Worm (Caenorhabditis elegans) whole organism, L4 larva: Measurements from ENCODE around the gene sdha-1.

Source experiments
- F26F4.8 ChIP-seq: fragments of 200-800 bp; sonication (Bioruptor generic); conservative IDR thresholded peaks from 2 replicates; pipeline ENCODE4 v1.3.6; 2022; ENCODE audit warnings: missing genetic modification characterization, missing compliant biosample characterization
- ZK337.2 ChIP-seq: fragments of 200-800 bp; sonication (Bioruptor generic); IDR thresholded peaks from 2 replicates; pipeline ENCODE4 v1.3.6; 2022; ENCODE audit warnings: missing genetic modification reagents, missing genetic modification characterization, missing compliant biosample characterization
- aha-1 ChIP-seq: fragments of 150-350 bp; peaks from one replicate; lab custom pipeline; 2014; ENCODE audit warnings: missing biosample characterization, missing genetic modification characterization
- ama-1 ChIP-seq: fragments of 150-350 bp; optimal IDR thresholded peaks from 2 replicates; lab custom pipeline; 2014; ENCODE audit warnings: inconsistent platforms, mixed read lengths
- attf-4 ChIP-seq: sonication (generic microtip); optimal IDR thresholded peaks from 3 replicates; lab custom pipeline; 2017; ENCODE audit warnings: missing biosample characterization, missing genetic modification characterization
- ceh-44 ChIP-seq: fragments of 200-800 bp; sonication (Bioruptor generic); IDR thresholded peaks from 2 replicates; pipeline ENCODE4 v1.3.6; 2022; ENCODE audit warnings: missing genetic modification reagents, missing genetic modification characterization, missing compliant biosample characterization
- ces-1 ChIP-seq: fragments of 150-350 bp; sonication (generic microtip); optimal IDR thresholded peaks from 4 replicates; lab custom pipeline; 2014; ENCODE audit warnings: missing biosample characterization, missing genetic modification reagents, missing genetic modification characterization
- cey-2 ChIP-seq: sonication (generic microtip); optimal IDR thresholded peaks from 3 replicates; lab custom pipeline; 2017; ENCODE audit warnings: missing genetic modification characterization, mild to moderate bottlenecking, missing compliant biosample characterization, antibody characterized with exemption, borderline replicate concordance; ENCODE audit not compliant: insufficient read depth
- ctbp-1 ChIP-seq: fragments of 200-800 bp; sonication (Bioruptor generic); IDR thresholded peaks from 2 replicates; pipeline ENCODE4 v1.3.6; 2022; ENCODE audit warnings: missing genetic modification reagents, missing genetic modification characterization, missing compliant biosample characterization
- daf-12 ChIP-seq: fragments of 150-350 bp; optimal IDR thresholded peaks from 2 replicates; lab custom pipeline; 2014; ENCODE audit warnings: missing biosample characterization, missing genetic modification reagents, missing genetic modification characterization
- duxl-1 ChIP-seq: sonication (generic microtip); optimal IDR thresholded peaks from 2 replicates; lab custom pipeline; 2016; ENCODE audit warnings: mild to moderate bottlenecking, missing genetic modification characterization, moderate library complexity, missing compliant biosample characterization; ENCODE audit not compliant: poor library complexity
- dve-1 ChIP-seq: sonication (generic microtip); optimal IDR thresholded peaks from 2 replicates; lab custom pipeline; 2017; ENCODE audit warnings: antibody characterized with exemption, mild to moderate bottlenecking, missing genetic modification characterization, missing compliant biosample characterization; ENCODE audit not compliant: insufficient read depth
- egl-27 ChIP-seq: sonication (generic microtip); optimal IDR thresholded peaks from 3 replicates; lab custom pipeline; 2017; ENCODE audit warnings: missing biosample characterization, missing genetic modification reagents, missing genetic modification characterization
- hlh-11 ChIP-seq: fragments of 200-800 bp; sonication (Bioruptor generic); optimal IDR thresholded peaks from 2 replicates; lab custom pipeline; 2018; ENCODE audit warnings: mild to moderate bottlenecking, missing genetic modification characterization, missing compliant biosample characterization
- jun-1 ChIP-seq: fragments of 150-350 bp; optimal IDR thresholded peaks from 2 replicates; lab custom pipeline; 2014; ENCODE audit warnings: missing biosample characterization, missing genetic modification reagents, missing genetic modification characterization
- lin-1 ChIP-seq: fragments of 200-800 bp; sonication (Bioruptor generic); IDR thresholded peaks from 2 replicates; pipeline ENCODE4 v1.3.6; 2022; ENCODE audit warnings: missing genetic modification reagents, missing genetic modification characterization, missing compliant biosample characterization
- lin-39 ChIP-seq: fragments of 150-350 bp; optimal IDR thresholded peaks from 2 replicates; lab custom pipeline; 2014; ENCODE audit warnings: missing biosample characterization, missing genetic modification reagents, missing genetic modification characterization
- lir-3 ChIP-seq: sonication (generic microtip); optimal IDR thresholded peaks from 2 replicates; lab custom pipeline; 2016; ENCODE audit warnings: mild to moderate bottlenecking, missing genetic modification characterization, missing compliant biosample characterization
- mdl-1 ChIP-seq, 2 experiments: fragments of 150-350 bp in 1 of 2; sonication (generic microtip) in 1 of 2; optimal IDR thresholded peaks; 2 replicates each; lab custom pipeline; 2014 to 2017; ENCODE audit warnings: missing biosample characterization in 2 of 2, missing genetic modification characterization in 2 of 2
- mep-1 ChIP-seq: fragments of 150-350 bp; sonication (generic microtip); optimal IDR thresholded peaks from 3 replicates; lab custom pipeline; 2014; ENCODE audit warnings: missing biosample characterization, missing genetic modification characterization
- mes-2 ChIP-seq: sonication (generic microtip); optimal IDR thresholded peaks from 2 replicates; lab custom pipeline; 2016; ENCODE audit warnings: missing genotype, mild to moderate bottlenecking, missing genetic modification characterization, missing compliant biosample characterization; ENCODE audit not compliant: poor library complexity, severe bottlenecking
- nhr-11 ChIP-seq: fragments of 150-350 bp; optimal IDR thresholded peaks from 2 replicates; lab custom pipeline; 2014; ENCODE audit warnings: missing biosample characterization, missing genetic modification characterization
- nhr-41 ChIP-seq: fragments of 200-800 bp; sonication (Bioruptor generic); IDR thresholded peaks from 2 replicates; pipeline ENCODE4 v1.3.6; 2022; ENCODE audit warnings: missing genetic modification reagents, missing genetic modification characterization, missing compliant biosample characterization
- nhr-77 ChIP-seq: fragments of 150-350 bp; optimal IDR thresholded peaks from 2 replicates; lab custom pipeline; 2014; ENCODE audit warnings: missing biosample characterization, missing genetic modification characterization
- pqm-1 ChIP-seq: sonication (generic microtip); optimal IDR thresholded peaks from 2 replicates; lab custom pipeline; 2017; ENCODE audit warnings: missing biosample characterization, missing genetic modification characterization
- sdz-12 ChIP-seq: fragments of 200-800 bp; sonication (Bioruptor generic); optimal IDR thresholded peaks from 2 replicates; lab custom pipeline; 2018; ENCODE audit warnings: mild to moderate bottlenecking, missing genetic modification characterization, missing compliant biosample characterization
- snpc-1.2 ChIP-seq: fragments of 200-800 bp; sonication (Bioruptor generic); IDR thresholded peaks from 2 replicates; pipeline ENCODE4 v1.3.6; 2022; ENCODE audit warnings: missing genetic modification reagents, missing genetic modification characterization, missing compliant biosample characterization
- snpc-4 ChIP-seq: fragments of 150-350 bp; optimal IDR thresholded peaks from 2 replicates; lab custom pipeline; 2014; ENCODE audit warnings: missing biosample characterization, missing genetic modification characterization
- vab-7 ChIP-seq: fragments of 200-800 bp; sonication (Bioruptor generic); IDR thresholded peaks from 2 replicates; pipeline ENCODE4 v1.3.6; 2022; ENCODE audit warnings: missing genetic modification reagents, missing genetic modification characterization, missing compliant biosample characterization
- zfp-2 ChIP-seq: sonication (generic microtip); optimal IDR thresholded peaks from 2 replicates; lab custom pipeline; 2016; ENCODE audit warnings: mild to moderate bottlenecking, missing genetic modification characterization, missing compliant biosample characterization
- zfp-3 ChIP-seq: fragments of 200-800 bp; sonication (Bioruptor generic); conservative IDR thresholded peaks from 2 replicates; pipeline ENCODE4 v1.3.6; 2022; ENCODE audit warnings: missing genetic modification reagents, missing genetic modification characterization, missing compliant biosample characterization

sdha-1 gene

DNA sequence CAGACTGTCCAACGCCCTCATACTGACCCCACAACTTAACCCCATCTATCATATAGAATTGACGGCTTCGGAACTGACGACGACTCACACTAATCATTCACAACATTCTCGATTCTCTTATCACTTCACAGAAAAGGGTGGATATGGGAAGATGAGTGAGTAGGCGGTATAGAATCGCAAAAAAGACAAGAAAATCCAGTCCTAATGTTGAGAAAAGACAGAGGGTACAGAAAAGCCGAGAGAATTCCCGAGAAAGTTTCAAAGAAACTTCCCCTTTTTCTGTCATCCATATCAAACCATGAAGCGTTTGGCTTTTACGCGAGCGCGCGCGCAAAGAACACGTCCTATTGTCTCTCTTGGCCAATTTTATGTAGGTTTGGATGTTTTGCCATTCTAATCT is 41.6 kb downstream of the sdha-1 start:
- TF ChIP-seq zfp-2, result no peak
- TF ChIP-seq nhr-41 (GFP tag; lab: Robert Waterston, UW), result no peak
- TF ChIP-seq mdl-1 (tag; optimal IDR thresholded peaks at IDR 0.05; lab: Kevin White, UChicago), result peak in 1 of 2 experiments; percentile 28
- TF ChIP-seq sdz-12 (GFP tag; lab: Kevin White, UChicago), result no peak
- peak; percentile 28 for TF ChIP-seq hlh-11 (tag; lab: Kevin White, UChicago)
- peak; percentile 56 for TF ChIP-seq aha-1
- TF ChIP-seq, all 104 proteins: peak for 3

DNA sequence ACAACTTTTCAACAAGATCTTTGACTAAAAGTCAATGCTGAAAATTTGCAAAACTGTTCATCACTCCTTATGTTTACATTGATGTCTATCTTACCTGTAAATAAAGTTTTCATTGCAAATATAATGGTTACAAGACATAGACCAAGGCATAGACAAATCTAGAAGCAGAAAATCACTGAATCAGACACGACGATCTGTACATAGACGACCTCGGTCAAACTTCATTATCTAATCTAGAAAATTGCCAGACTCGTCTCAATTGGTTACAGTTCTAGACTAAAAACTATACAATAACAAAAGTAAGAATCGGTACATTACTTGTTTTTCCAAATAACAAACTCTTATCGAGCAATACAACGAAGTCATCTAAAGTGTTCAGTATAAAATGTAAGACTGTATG is 44.9 kb downstream of the sdha-1 start, which contains the start of gene grd-4:
Gene grd-4 (plus strand): TSS at position 301 of the 400 bp plus-strand sequence.
- no peak for TF ChIP-seq nhr-11
- TF ChIP-seq ama-1 (lab: Kevin White, UChicago), result no peak
- no peak for TF ChIP-seq lin-1 (GFP tag; lab: Robert Waterston, UW)
- TF ChIP-seq mep-1, result no peak
- TF ChIP-seq aha-1, result no peak
- TF ChIP-seq F26F4.8 (GFP tag; lab: Robert Waterston, UW), result no peak
- no peak for TF ChIP-seq snpc-4 (tag; lab: Kevin White, UChicago)
- TF ChIP-seq jun-1 (tag; lab: Kevin White, UChicago), result no peak
- no peak for TF ChIP-seq nhr-41 (GFP tag; lab: Robert Waterston, UW)
- no peak for TF ChIP-seq ctbp-1 (GFP tag; lab: Robert Waterston, UW)
- TF ChIP-seq egl-27 (tag; lab: Kevin White, UChicago), result no peak

DNA sequence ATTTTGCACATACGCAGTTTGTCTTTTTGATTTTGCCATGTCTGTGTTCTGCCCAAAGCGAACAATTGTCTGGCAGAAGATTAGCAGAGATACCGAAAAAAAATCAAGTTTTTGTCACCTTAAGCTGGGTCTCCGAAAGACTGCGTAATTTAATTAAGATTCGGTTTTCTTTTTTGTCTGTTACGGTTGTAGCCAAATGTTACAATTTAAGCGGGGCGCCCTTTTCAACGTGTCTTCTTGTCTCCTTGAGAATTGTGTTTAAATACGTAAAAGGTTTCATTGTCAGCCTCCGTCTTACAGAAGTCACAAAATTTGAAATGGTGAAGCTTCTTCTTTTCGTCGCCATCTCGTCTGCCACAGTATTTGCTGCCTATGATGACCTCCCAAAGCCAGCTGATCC is 46.1 kb downstream of the sdha-1 start, which contains the start of gene grd-14:
Gene grd-14 (plus strand): TSS at position 301 of the 400 bp plus-strand sequence.
- TF ChIP-seq aha-1 (peak; percentile 13), nhr-77 (tag; lab: Kevin White, UChicago) (no peak)

DNA sequence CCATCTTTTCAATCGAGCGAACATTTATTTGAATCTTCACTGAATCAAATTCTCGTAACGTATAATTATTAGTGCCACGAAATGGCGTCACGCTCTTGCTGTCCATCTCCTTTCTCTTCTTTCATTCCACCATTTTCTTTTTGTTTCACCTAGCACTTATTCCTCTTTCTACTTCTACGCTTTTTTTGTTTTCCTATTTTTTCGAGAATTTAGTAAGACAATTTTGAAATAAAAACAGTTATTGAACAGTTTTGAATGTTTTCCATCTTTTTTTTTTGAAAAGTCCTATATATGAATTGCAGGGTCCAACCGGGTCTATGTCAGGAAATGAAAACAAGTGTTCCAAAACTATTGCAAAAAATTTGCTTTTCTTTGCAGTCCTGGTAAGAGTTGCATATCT is 50.8 kb downstream of the sdha-1 start, which contains the start of gene T01B10.5:
Gene T01B10.5 (plus strand): TSS at position 301 of the 400 bp plus-strand sequence.
- TF ChIP-seq ZK337.2 (GFP tag; lab: Robert Waterston, UW) (no peak), mes-2 (tag; lab: Kevin White, UChicago) (no peak), snpc-1.2 (GFP tag; lab: Robert Waterston, UW) (no peak), egl-27 (tag; lab: Kevin White, UChicago) (no peak), nhr-11 (no peak), lir-3 (no peak), pqm-1 (tag; lab: Kevin White, UChicago) (no peak), attf-4 (tag; lab: Kevin White, UChicago) (no peak), zfp-3 (no peak), duxl-1 (tag; lab: Kevin White, UChicago) (no peak), dve-1 (tag; lab: Kevin White, UChicago) (no peak), daf-12 (tag; lab: Kevin White, UChicago) (no peak), vab-7 (GFP tag; lab: Robert Waterston, UW) (no peak), cey-2 (tag; lab: Kevin White, UChicago) (no peak), F26F4.8 (GFP tag; lab: Robert Waterston, UW) (no peak), ceh-44 (GFP tag; lab: Robert Waterston, UW) (no peak), zfp-2 (no peak), lin-39 (tag; lab: Kevin White, UChicago) (no peak), ces-1 (GFP tag; lab: Kevin White, UChicago) (no peak)
